Worm (Caenorhabditis elegans): ENCODE results near the gene F36F12.1.

Gene F36F12.1

ce11 chrV:2072807-2073206 is 30.2 kb downstream of the F36F12.1 start, which contains the start of gene Y40B10A.9:
TSS of gene Y40B10A.9 (minus strand) at chrV:2072907.
- TF ChIP-seq hmg-4 (GFP tag; optimal IDR thresholded peaks at IDR 0.05) (no peak), ets-7 (tag; optimal IDR thresholded peaks at IDR 0.05) (no peak), ceh-36 (tag; optimal IDR thresholded peaks at IDR 0.05) (no peak), sea-1 (GFP tag; conservative IDR thresholded peaks at IDR 0.05) (no peak), B0310.2 (tag; optimal IDR thresholded peaks at IDR 0.05) (no peak), hnd-1 (tag; optimal IDR thresholded peaks at IDR 0.05) (no peak), F13C5.2 (tag; optimal IDR thresholded peaks at IDR 0.05) (no peak), ama-1 (optimal IDR thresholded peaks at IDR 0.05) (no peak), ceh-13 (GFP tag; optimal IDR thresholded peaks at IDR 0.05) (no peak), hmbx-1 (tag; optimal IDR thresholded peaks at IDR 0.05) (no peak)

- no peak for TF ChIP-seq F13C5.2 (tag; optimal IDR thresholded peaks at IDR 0.05)
- TF ChIP-seq tbx-37 (GFP tag; conservative IDR thresholded peaks at IDR 0.05) = no peak
- no peak for TF ChIP-seq B0310.2 (tag; optimal IDR thresholded peaks at IDR 0.05)
- no peak for TF ChIP-seq tra-4 (tag; optimal IDR thresholded peaks at IDR 0.05)
- no peak for TF ChIP-seq hnd-1 (tag; optimal IDR thresholded peaks at IDR 0.05)
- no peak for TF ChIP-seq scrt-1 (GFP tag; IDR thresholded peaks at IDR 0.05)
- no peak for TF ChIP-seq ets-7 (tag; optimal IDR thresholded peaks at IDR 0.05)
- no peak for TF ChIP-seq aly-1 (tag; optimal IDR thresholded peaks at IDR 0.05)
- no peak for TF ChIP-seq hmbx-1 (tag; optimal IDR thresholded peaks at IDR 0.05)
- no peak for TF ChIP-seq flt-1 (GFP tag; IDR thresholded peaks at IDR 0.05)
- TF ChIP-seq ceh-36 (tag; optimal IDR thresholded peaks at IDR 0.05) = no peak
- TF ChIP-seq tbx-11 (GFP tag; IDR thresholded peaks at IDR 0.05) = no peak
- TF ChIP-seq sea-1 (GFP tag; conservative IDR thresholded peaks at IDR 0.05) = no peak
- no peak for TF ChIP-seq hmg-4 (GFP tag; optimal IDR thresholded peaks at IDR 0.05)
- TF ChIP-seq ceh-13 (GFP tag; optimal IDR thresholded peaks at IDR 0.05) = no peak
- no peak for TF ChIP-seq pes-1 (GFP tag; IDR thresholded peaks at IDR 0.05)
- no peak for TF ChIP-seq ama-1 (optimal IDR thresholded peaks at IDR 0.05)
These were observed 34.1 kb downstream of the F36F12.1 start for ce11 chrV:2068728-2069443.

- TF ChIP-seq tbx-11 (GFP tag; IDR thresholded peaks at IDR 0.05) (no peak), hmg-4 (GFP tag; optimal IDR thresholded peaks at IDR 0.05) (no peak), tbx-37 (GFP tag; conservative IDR thresholded peaks at IDR 0.05) (no peak), pes-1 (GFP tag; IDR thresholded peaks at IDR 0.05) (no peak), F13C5.2 (tag; optimal IDR thresholded peaks at IDR 0.05) (no peak), ets-7 (tag; optimal IDR thresholded peaks at IDR 0.05) (no peak), ceh-13 (GFP tag; optimal IDR thresholded peaks at IDR 0.05) (no peak), scrt-1 (GFP tag; IDR thresholded peaks at IDR 0.05) (no peak), ama-1 (optimal IDR thresholded peaks at IDR 0.05) (no peak), flt-1 (GFP tag; IDR thresholded peaks at IDR 0.05) (no peak), ceh-36 (tag; optimal IDR thresholded peaks at IDR 0.05) (no peak), tra-4 (tag; optimal IDR thresholded peaks at IDR 0.05) (no peak), hmbx-1 (tag; optimal IDR thresholded peaks at IDR 0.05) (no peak), aly-1 (tag; optimal IDR thresholded peaks at IDR 0.05) (no peak), sea-1 (GFP tag; conservative IDR thresholded peaks at IDR 0.05) (no peak), B0310.2 (tag; optimal IDR thresholded peaks at IDR 0.05) (no peak), hnd-1 (tag; optimal IDR thresholded peaks at IDR 0.05) (no peak)
These were observed 35.0 kb downstream of the F36F12.1 start, which contains the start of gene lbp-9 for ce11 chrV:2067985-2068499. TSS of gene lbp-9 (plus strand) at chrV:2068449.

ce11 chrV:2067419-2067818 is 35.6 kb downstream of the F36F12.1 start:
- TF ChIP-seq hnd-1 (tag; optimal IDR thresholded peaks at IDR 0.05) (no peak), F13C5.2 (tag; optimal IDR thresholded peaks at IDR 0.05) (no peak)

ce11 chrV:2066780-2067179 is 36.2 kb downstream of the F36F12.1 start, which contains the start of gene nhr-86:
TSS of gene nhr-86 (minus strand) at chrV:2066850.
- TF ChIP-seq hnd-1 (tag; optimal IDR thresholded peaks at IDR 0.05) (no peak), tbx-37 (GFP tag; conservative IDR thresholded peaks at IDR 0.05) (no peak), aly-1 (tag; optimal IDR thresholded peaks at IDR 0.05) (no peak)

ce11 chrV:2057324-2057723 is 45.7 kb downstream of the F36F12.1 start, which contains the start of gene comt-3:
TSS of gene comt-3 (plus strand) at chrV:2057537.
- TF ChIP-seq sea-1 (GFP tag; conservative IDR thresholded peaks at IDR 0.05) = no peak
- TF ChIP-seq hnd-1 (tag; optimal IDR thresholded peaks at IDR 0.05) = no peak
- no peak for TF ChIP-seq ama-1 (optimal IDR thresholded peaks at IDR 0.05)
- TF ChIP-seq hmbx-1 (tag; optimal IDR thresholded peaks at IDR 0.05) = no peak
- TF ChIP-seq tbx-11 (GFP tag; IDR thresholded peaks at IDR 0.05) = no peak
- TF ChIP-seq pes-1 (GFP tag; IDR thresholded peaks at IDR 0.05) = no peak
- no peak for TF ChIP-seq flt-1 (GFP tag; IDR thresholded peaks at IDR 0.05)
- TF ChIP-seq tra-4 (tag; optimal IDR thresholded peaks at IDR 0.05) = no peak
- no peak for TF ChIP-seq tbx-37 (GFP tag; conservative IDR thresholded peaks at IDR 0.05)

ce11 chrV:2055765-2056504 is 47.1 kb downstream of the F36F12.1 start:
- no peak for TF ChIP-seq B0310.2 (tag; optimal IDR thresholded peaks at IDR 0.05)

- TF ChIP-seq hmg-4 (GFP tag; optimal IDR thresholded peaks at IDR 0.05) (no peak), tbx-37 (GFP tag; conservative IDR thresholded peaks at IDR 0.05) (no peak), scrt-1 (GFP tag; IDR thresholded peaks at IDR 0.05) (no peak), ama-1 (optimal IDR thresholded peaks at IDR 0.05) (no peak)
These were observed 48.8 kb downstream of the F36F12.1 start for ce11 chrV:2054254-2054653.

Data from whole organism, early embryonic.